Worm (Caenorhabditis elegans): ENCODE results near the gene F26A1.9.

F26A1.9 gene

ce11 chrIII:4856109-4856508 is 26.8 kb upstream of the F26A1.9 start, which contains the start of gene C35D10.7:
Gene C35D10.7 (plus strand): TSS chrIII:4856193.
- TF ChIP-seq nhr-11 (tag; optimal IDR thresholded peaks at IDR 0.05) (no peak), unc-98 (GFP tag; IDR thresholded peaks at IDR 0.05) (no peak), elt-2 (tag; optimal IDR thresholded peaks at IDR 0.05) (no peak), hpl-2 (GFP tag; optimal IDR thresholded peaks at IDR 0.05) (no peak), fos-1 (tag; optimal IDR thresholded peaks at IDR 0.05) (no peak), aha-1 (tag; optimal IDR thresholded peaks at IDR 0.05) (no peak)

DNA sequence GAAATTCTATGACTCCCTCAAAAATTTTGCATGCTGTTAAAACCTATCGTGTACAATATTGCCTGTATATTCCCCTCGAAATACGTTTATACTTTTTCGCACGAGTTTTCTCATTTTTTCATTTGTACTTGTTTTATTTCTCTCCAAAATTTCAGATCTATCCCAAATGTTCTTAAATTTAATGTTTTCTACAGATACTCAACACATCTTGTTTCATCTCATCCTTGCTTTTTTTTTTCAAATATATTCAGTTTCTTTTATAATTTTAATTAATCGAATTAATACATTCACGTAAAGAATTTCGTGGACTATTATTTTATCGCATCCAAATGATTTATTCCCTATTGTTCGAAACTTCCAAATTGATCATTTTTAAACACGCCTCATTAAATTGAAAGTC is 25.6 kb upstream of the F26A1.9 start, which contains the start of gene C35D10.8:
TSS of gene C35D10.8 (plus strand) at position 301 of the 400 bp plus-strand sequence.
- TF ChIP-seq lsy-2 (tag; optimal IDR thresholded peaks at IDR 0.05) (no peak), efl-1 (optimal IDR thresholded peaks at IDR 0.05) (no peak), efl-1 (GFP tag; optimal IDR thresholded peaks at IDR 0.05 in 1 of 2) (no peak), aha-1 (tag; optimal IDR thresholded peaks at IDR 0.05) (no peak), lin-14 (GFP tag; optimal IDR thresholded peaks at IDR 0.05) (no peak), unc-62 (GFP tag; optimal IDR thresholded peaks at IDR 0.05) (no peak)

DNA sequence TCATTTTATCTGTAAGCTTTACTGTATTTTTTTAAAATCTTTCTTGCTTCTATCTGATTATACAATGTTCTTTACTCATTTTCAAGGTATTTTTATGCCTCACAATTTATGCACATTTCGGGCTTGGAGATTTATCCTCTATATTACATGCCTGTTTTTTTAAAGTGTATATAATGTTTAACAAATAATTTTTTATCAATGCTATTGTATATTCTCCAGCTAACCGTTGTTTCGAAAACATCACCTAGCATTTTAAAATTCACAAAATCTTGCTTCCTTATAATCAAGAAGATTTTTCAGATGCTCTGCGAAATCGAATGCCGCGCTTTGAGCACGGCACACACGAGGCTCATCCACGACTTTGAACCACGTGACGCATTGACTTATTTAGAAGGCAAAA is 22.7 kb upstream of the F26A1.9 start, which contains the start of gene ced-4:
TSS of gene ced-4 (plus strand) at position 301 of the 400 bp plus-strand sequence.
- TF ChIP-seq alr-1 (tag; optimal IDR thresholded peaks at IDR 0.05; ENCODE audit: borderline replicate concordance) (no peak), rnt-1 (tag; optimal IDR thresholded peaks at IDR 0.05) (no peak), nhr-12 (tag; optimal IDR thresholded peaks at IDR 0.05) (no peak), mdl-1 (tag; optimal IDR thresholded peaks at IDR 0.05) (no peak), lir-3 (tag; optimal IDR thresholded peaks at IDR 0.05; ENCODE audit: poor library complexity) (no peak), sox-4 (tag; optimal IDR thresholded peaks at IDR 0.05) (no peak), ama-1 (optimal IDR thresholded peaks at IDR 0.05) (no peak), snu-23 (GFP tag; optimal IDR thresholded peaks at IDR 0.05) (no peak), snpc-4 (tag; optimal IDR thresholded peaks at IDR 0.05) (no peak), lin-35 (GFP tag; optimal IDR thresholded peaks at IDR 0.05) (no peak), ceh-88 (GFP tag; IDR thresholded peaks at IDR 0.05) (no peak), ztf-11 (tag; optimal IDR thresholded peaks at IDR 0.05) (no peak), zip-4 (GFP tag; optimal IDR thresholded peaks at IDR 0.05) (no peak), hpl-2 (GFP tag; optimal IDR thresholded peaks at IDR 0.05) (no peak), ztf-4 (tag; optimal IDR thresholded peaks at IDR 0.05) (no peak), C34B4.2 (tag; optimal IDR thresholded peaks at IDR 0.05) (no peak), nhr-28 (tag; optimal IDR thresholded peaks at IDR 0.05) (no peak), lin-13 (GFP tag; optimal IDR thresholded peaks at IDR 0.05) (no peak), F16B12.6 (tag; optimal IDR thresholded peaks at IDR 0.05) (no peak)

ce11 chrIII:4850139-4850538 is 20.8 kb upstream of the F26A1.9 start, which contains the start of gene F26A1.1:
Gene F26A1.1 (plus strand): TSS chrIII:4850507.
- TF ChIP-seq dpl-1 (GFP tag; optimal IDR thresholded peaks at IDR 0.05) (peak; percentile 56 to 76 (median 70)), lin-35 (GFP tag; optimal IDR thresholded peaks at IDR 0.05) (peak; percentile 57 to 68), irx-1 (tag; optimal IDR thresholded peaks at IDR 0.05) (no peak), rnt-1 (tag; optimal IDR thresholded peaks at IDR 0.05) (peak; percentile 4), snu-23 (GFP tag; optimal IDR thresholded peaks at IDR 0.05) (peak; percentile 41), efl-1 (optimal IDR thresholded peaks at IDR 0.05) (peak; percentile 20 to 65), efl-1 (GFP tag; optimal IDR thresholded peaks at IDR 0.05 in 1 of 2) (peak; percentile 76 to 96), fos-1 (tag; optimal IDR thresholded peaks at IDR 0.05) (no peak), nhr-90 (tag; optimal IDR thresholded peaks at IDR 0.05; ENCODE audit: poor library complexity) (peak; percentile 7), lsy-2 (tag; optimal IDR thresholded peaks at IDR 0.05) (peak; percentile 50 to 67), nhr-19 (GFP tag; conservative IDR thresholded peaks at IDR 0.05) (no peak), F16B12.6 (tag; optimal IDR thresholded peaks at IDR 0.05) (peak; percentile 82), skn-1 (tag; optimal IDR thresholded peaks at IDR 0.05) (peak; percentile 14), ceh-82 (tag; optimal IDR thresholded peaks at IDR 0.05) (peak in 1 of 3 experiments; percentile 6), ceh-63 (GFP tag; optimal IDR thresholded peaks at IDR 0.05) (no peak), C16A3.4 (tag; optimal IDR thresholded peaks at IDR 0.05) (peak; percentile 23), nhr-71 (tag; optimal IDR thresholded peaks at IDR 0.05) (peak; percentile 22)

All from whole organism, L1 larva.